Worm (Caenorhabditis elegans): ENCODE measurements around the gene F35E12.2.

The F35E12.2 gene

ce11 chrV:13762426-13763127, 37.9 kb upstream of the F35E12.2 start, which contains the start of gene F20G2.6:
TSS of gene F20G2.6 (plus strand) at chrV:13763077.
- TF ChIP-seq ceh-90 (tag; optimal IDR thresholded peaks at IDR 0.05) (no peak), pax-3 (tag; optimal IDR thresholded peaks at IDR 0.05) (peak; percentile 36), efl-1 (optimal IDR thresholded peaks at IDR 0.05) (no peak), efl-1 (GFP tag; optimal IDR thresholded peaks at IDR 0.05 in 1 of 2) (peak in 1 of 2 experiments; percentile 1), nhr-12 (tag; optimal IDR thresholded peaks at IDR 0.05) (no peak), fkh-8 (tag; optimal IDR thresholded peaks at IDR 0.05) (peak; percentile 63), dsc-1 (tag; optimal IDR thresholded peaks at IDR 0.05) (peak; percentile 56), nhr-47 (tag; optimal IDR thresholded peaks at IDR 0.05) (no peak)

ce11 chrV:13757349-13757748, 32.7 kb upstream of the F35E12.2 start:
- TF ChIP-seq efl-1 (optimal IDR thresholded peaks at IDR 0.05): peak; percentile 25 to 29
- TF ChIP-seq efl-1 (GFP tag; optimal IDR thresholded peaks at IDR 0.05 in 1 of 2): peak in 1 of 2 experiments; percentile 46
- peak in 1 of 2 experiments; percentile 48 for TF ChIP-seq lin-35 (GFP tag; optimal IDR thresholded peaks at IDR 0.05)
- TF ChIP-seq lsy-2 (tag; optimal IDR thresholded peaks at IDR 0.05): peak in 1 of 2 experiments; percentile 46
- TF ChIP-seq rnt-1 (tag; optimal IDR thresholded peaks at IDR 0.05): no peak
- peak; percentile 16 for TF ChIP-seq nhr-71 (tag; optimal IDR thresholded peaks at IDR 0.05)
- peak; percentile 28 for TF ChIP-seq lir-3 (tag; optimal IDR thresholded peaks at IDR 0.05; ENCODE audit: poor library complexity)
- TF ChIP-seq egl-27 (tag; optimal IDR thresholded peaks at IDR 0.05): no peak
- TF ChIP-seq mep-1 (tag; optimal IDR thresholded peaks at IDR 0.05): peak; percentile 34
- TF ChIP-seq lin-14 (GFP tag; optimal IDR thresholded peaks at IDR 0.05): peak; percentile 73
- TF ChIP-seq ceh-82 (tag; optimal IDR thresholded peaks at IDR 0.05): peak in 1 of 3 experiments; percentile 15
- peak in 1 of 3 experiments; percentile 51 for TF ChIP-seq dpl-1 (GFP tag; optimal IDR thresholded peaks at IDR 0.05)
- no peak for TF ChIP-seq grh-1 (GFP tag; IDR thresholded peaks at IDR 0.05)
- TF ChIP-seq nhr-11 (tag; optimal IDR thresholded peaks at IDR 0.05): no peak
- TF ChIP-seq fkh-8 (tag; optimal IDR thresholded peaks at IDR 0.05): peak; percentile 80
- TF ChIP-seq Y116A8C.19 (tag; optimal IDR thresholded peaks at IDR 0.05; ENCODE audit: borderline replicate concordance): no peak

- TF ChIP-seq ama-1 (optimal IDR thresholded peaks at IDR 0.05): no peak
- TF ChIP-seq lin-14 (GFP tag; optimal IDR thresholded peaks at IDR 0.05): peak; percentile 72
- TF ChIP-seq blmp-1 (tag; optimal IDR thresholded peaks at IDR 0.05): peak; percentile 23
- TF ChIP-seq nhr-85 (tag): peak; percentile 13
- no peak for TF ChIP-seq efl-1 (optimal IDR thresholded peaks at IDR 0.05)
- TF ChIP-seq efl-1 (GFP tag; optimal IDR thresholded peaks at IDR 0.05 in 1 of 2): peak in 1 of 2 experiments; percentile 11
- TF ChIP-seq snu-23 (GFP tag; optimal IDR thresholded peaks at IDR 0.05): peak; percentile 24
- no peak for TF ChIP-seq lin-13 (GFP tag; optimal IDR thresholded peaks at IDR 0.05)
- peak; percentile 38 for TF ChIP-seq mep-1 (tag; optimal IDR thresholded peaks at IDR 0.05)
- no peak for TF ChIP-seq elt-3 (tag; optimal IDR thresholded peaks at IDR 0.05)
- peak; percentile 56 for TF ChIP-seq skn-1 (tag; optimal IDR thresholded peaks at IDR 0.05)
- TF ChIP-seq nhr-71 (tag; optimal IDR thresholded peaks at IDR 0.05): peak; percentile 44
Observed at ce11 chrV:13756359-13757091, 31.8 kb upstream of the F35E12.2 start, which contains the start of gene F20G2.2. TSS of gene F20G2.2 (minus strand) at chrV:13756409.

ce11 chrV:13753481-13753880, 28.8 kb upstream of the F35E12.2 start, which contains the start of gene F20G2.1:
TSS of gene F20G2.1 (minus strand) at chrV:13753581.
- no peak for TF ChIP-seq fkh-10 (GFP tag; optimal IDR thresholded peaks at IDR 0.05)
- no peak for TF ChIP-seq C16A3.4 (tag; optimal IDR thresholded peaks at IDR 0.05)
- TF ChIP-seq jun-1 (tag; optimal IDR thresholded peaks at IDR 0.05): no peak
- no peak for TF ChIP-seq skn-1 (tag; optimal IDR thresholded peaks at IDR 0.05)
- no peak for TF ChIP-seq nhr-11 (tag; optimal IDR thresholded peaks at IDR 0.05)
- TF ChIP-seq C34B4.2 (tag; optimal IDR thresholded peaks at IDR 0.05): no peak
- no peak for TF ChIP-seq ets-5 (GFP tag; IDR thresholded peaks at IDR 0.05)
- no peak for TF ChIP-seq pag-3 (tag; optimal IDR thresholded peaks at IDR 0.05; ENCODE audit: borderline replicate concordance, insufficient read depth)
- no peak for TF ChIP-seq unc-86 (tag; optimal IDR thresholded peaks at IDR 0.05)
- no peak for TF ChIP-seq nhr-47 (tag; optimal IDR thresholded peaks at IDR 0.05)
- TF ChIP-seq nhr-84 (tag; optimal IDR thresholded peaks at IDR 0.05): no peak
- no peak for TF ChIP-seq nhr-19 (GFP tag; conservative IDR thresholded peaks at IDR 0.05)
- TF ChIP-seq nhr-28 (tag; optimal IDR thresholded peaks at IDR 0.05): no peak
- TF ChIP-seq F16B12.6 (tag; optimal IDR thresholded peaks at IDR 0.05): no peak
- no peak for TF ChIP-seq snu-23 (GFP tag; optimal IDR thresholded peaks at IDR 0.05)
- no peak for TF ChIP-seq egl-27 (tag; optimal IDR thresholded peaks at IDR 0.05)
- TF ChIP-seq blmp-1 (tag; optimal IDR thresholded peaks at IDR 0.05): no peak
- TF ChIP-seq lin-13 (GFP tag; optimal IDR thresholded peaks at IDR 0.05): no peak
